Fruit fly (Drosophila melanogaster): ENCODE results near the gene Fum2.

Gene Fum2

DNA sequence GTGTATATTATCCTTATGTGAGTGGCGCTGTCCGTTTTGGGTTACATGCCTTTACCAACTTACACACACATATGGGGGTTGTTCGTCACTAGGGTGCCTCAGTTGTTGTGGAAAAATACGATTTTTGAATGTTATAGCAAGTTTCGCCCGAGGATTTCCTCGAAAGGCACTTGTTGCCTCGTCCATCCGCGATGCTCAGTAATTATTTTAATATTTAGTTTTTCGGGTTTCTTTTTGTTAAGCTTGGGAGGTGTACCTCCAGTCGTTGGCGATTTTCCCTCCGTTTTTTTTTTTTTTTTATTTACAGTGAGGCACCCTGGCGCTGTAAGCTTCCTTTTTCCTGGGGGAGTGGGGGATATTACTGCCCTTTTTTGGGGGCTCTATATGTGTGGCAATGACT is 14.9 kb downstream of the Fum2 start (continued):
- TF ChIP-seq sens (GFP tag) (peak; percentile 88), CG15514 (GFP tag; optimal IDR thresholded peaks at IDR 0.05) (peak; percentile 71), Elba2 (GFP tag; optimal IDR thresholded peaks at IDR 0.05) (no peak), sqz (GFP tag; optimal IDR thresholded peaks at IDR 0.05) (peak; percentile 43), sc (optimal IDR thresholded peaks at IDR 0.05) (no peak), sc (GFP tag; optimal IDR thresholded peaks at IDR 0.05) (no peak), gfzf (GFP tag; optimal IDR thresholded peaks at IDR 0.05) (no peak), pros (GFP tag; optimal IDR thresholded peaks at IDR 0.05) (peak; percentile 33), CG3065 (GFP tag; optimal IDR thresholded peaks at IDR 0.05) (no peak), gcm (GFP tag; optimal IDR thresholded peaks at IDR 0.05) (peak; percentile 58), Hr51 (GFP tag; optimal IDR thresholded peaks at IDR 0.05) (peak; percentile 32 to 71), Opbp (GFP tag; IDR thresholded peaks at IDR 0.05; ENCODE audit: partially characterized antibody) (no peak), Optix (GFP tag; IDR thresholded peaks at IDR 0.05) (peak; percentile 67; the same call in 1 of the 3 replicates), mirr (GFP tag; optimal IDR thresholded peaks at IDR 0.05) (peak; percentile 35), pb (GFP tag; optimal IDR thresholded peaks at IDR 0.05) (no peak), CG9437 (GFP tag; optimal IDR thresholded peaks at IDR 0.05) (peak; percentile 46), CG12391 (tag; optimal IDR thresholded peaks at IDR 0.05) (peak; percentile 72), Poxn (GFP tag; IDR thresholded peaks at IDR 0.05) (no peak), CG8478 (optimal IDR thresholded peaks at IDR 0.05) (no peak), CG10274 (GFP tag; optimal IDR thresholded peaks at IDR 0.05) (no peak), Gug (GFP tag; IDR thresholded peaks at IDR 0.05) (peak; percentile 24; the same call in 1 of the 4 replicates), CG15601 (tag; optimal IDR thresholded peaks at IDR 0.05) (peak; percentile 62), CG4360 (GFP tag; IDR thresholded peaks at IDR 0.05) (no peak), Gsc (GFP tag; IDR thresholded peaks at IDR 0.05) (no peak), CG2889 (GFP tag; IDR thresholded peaks at IDR 0.05) (0 out of 3 replicates have a peak, but pooled peaks have one; percentile 7), Drgx (GFP tag; IDR thresholded peaks at IDR 0.05) (peak; percentile 76), ERR (GFP tag; optimal IDR thresholded peaks at IDR 0.05) (peak; percentile 18), CG7556 (GFP tag; optimal IDR thresholded peaks at IDR 0.05) (peak; percentile 84), E2f2 (GFP tag; IDR thresholded peaks at IDR 0.05) (peak; percentile 56; the same call in 1 of the 2 replicates), CG15696 (tag; optimal IDR thresholded peaks at IDR 0.05) (peak; percentile 39), lola (GFP tag; optimal IDR thresholded peaks at IDR 0.05) (peak in 1 of 3 experiments; percentile 51), btn (GFP tag; optimal IDR thresholded peaks at IDR 0.05) (no peak), trem (tag; optimal IDR thresholded peaks at IDR 0.05) (peak; percentile 12), ssp (GFP tag; IDR thresholded peaks at IDR 0.05) (peak; percentile 35; the same call in 1 of the 2 replicates), CG10321 (GFP tag; IDR thresholded peaks at IDR 0.05) (0 out of 2 replicates have a peak, but pooled peaks have one; percentile 33), danr (GFP tag; IDR thresholded peaks at IDR 0.05) (no peak), jing (GFP tag; optimal IDR thresholded peaks at IDR 0.05) (no peak), CG32772 (GFP tag; IDR thresholded peaks at IDR 0.05) (peak; percentile 54), sisA (GFP tag; IDR thresholded peaks at IDR 0.05) (peak; percentile 25; the same call in 1 of the 2 replicates), NC2α (GFP tag; optimal IDR thresholded peaks at IDR 0.05) (no peak), CG14965 (GFP tag; optimal IDR thresholded peaks at IDR 0.05; ENCODE audit: borderline replicate concordance) (no peak), CG17829 (tag; optimal IDR thresholded peaks at IDR 0.05) (peak; percentile 53), Neu2 (GFP tag; optimal IDR thresholded peaks at IDR 0.05; ENCODE audit: borderline replicate concordance) (no peak), sima (GFP tag; optimal IDR thresholded peaks at IDR 0.05) (no peak), jigr1 (GFP tag; IDR thresholded peaks at IDR 0.05) (0 out of 3 replicates have a peak, but pooled peaks have one; percentile 24), CG9609 (GFP tag; optimal IDR thresholded peaks at IDR 0.05) (peak; percentile 22), slp2 (GFP tag; optimal IDR thresholded peaks at IDR 0.05) (peak; percentile 19), CG9797 (GFP tag; optimal IDR thresholded peaks at IDR 0.05) (no peak), CG17612 (GFP tag; IDR thresholded peaks at IDR 0.05) (no peak), tup (GFP tag; optimal IDR thresholded peaks at IDR 0.05) (peak; percentile 29), dpn (GFP tag; optimal IDR thresholded peaks at IDR 0.05) (peak; percentile 54 to 61)
